Comparison of ENCODE assay signal across 1 fruit fly cellular context in the genomic region with DNA sequence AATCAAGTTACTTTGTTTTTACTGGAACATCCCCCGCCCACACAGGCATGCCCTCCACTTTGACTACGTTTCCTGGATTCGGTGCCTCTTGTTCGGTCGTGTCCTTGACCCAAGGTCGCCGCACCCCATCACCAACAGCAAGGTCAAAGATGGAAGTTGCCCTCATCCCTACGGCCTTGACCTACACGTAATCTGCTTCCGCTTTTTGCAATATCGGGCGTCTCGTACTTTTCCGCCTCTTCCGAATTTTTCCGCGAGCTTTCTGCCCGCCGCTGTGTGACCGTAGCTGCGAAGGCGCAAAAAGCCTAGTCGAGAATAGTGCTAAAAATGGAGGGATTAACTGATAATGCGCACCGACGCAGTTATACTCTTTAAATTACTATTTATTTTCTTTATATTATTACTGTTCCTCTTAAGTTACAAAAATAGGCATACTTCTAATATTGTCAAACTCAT.
A peak's percentile ranks its signal among the peaks of the same experiment; 100 is the strongest.
TF ChIP-seq lines count a peak whose summit lies in the region.

A gene (minus strand): TSS at position 269 of the 456 bp plus-strand sequence.

TF ChIP-seq in whole organism, embryonic, 481 proteins besides CTCF, POLR2A, EP300 and RAD21 (continued from another document and continues in another):
- no peak for TF ChIP-seq CG10565 (GFP tag; optimal IDR thresholded peaks at IDR 0.05; lab: Kevin White, UChicago)
- peak; percentile 47; the same call in 2 of the 3 replicates for TF ChIP-seq ci (GFP tag; IDR thresholded peaks at IDR 0.05; lab: Robert Waterston, UW)
- TF ChIP-seq slp2 (GFP tag; optimal IDR thresholded peaks at IDR 0.05; lab: Kevin White, UChicago) = no peak
- no peak for TF ChIP-seq CG1529 (GFP tag; optimal IDR thresholded peaks at IDR 0.05; lab: Kevin White, UChicago)
- no peak for TF ChIP-seq bsh (GFP tag; optimal IDR thresholded peaks at IDR 0.05; lab: Kevin White, UChicago)
- TF ChIP-seq Mrtf (GFP tag; IDR thresholded peaks at IDR 0.05; lab: Robert Waterston, UW) = no peak
- no peak for TF ChIP-seq fd102C (GFP tag; optimal IDR thresholded peaks at IDR 0.05; lab: Kevin White, UChicago)
- TF ChIP-seq CG4820 (GFP tag; optimal IDR thresholded peaks at IDR 0.05; lab: Kevin White, UChicago) = no peak
- no peak for TF ChIP-seq usp (GFP tag; optimal IDR thresholded peaks at IDR 0.05; lab: Kevin White, UChicago)
- no peak for TF ChIP-seq HLH4C (GFP tag; IDR thresholded peaks at IDR 0.05; lab: Robert Waterston, UW; ENCODE audit: partially characterized antibody)
- no peak for TF ChIP-seq Optix (GFP tag; IDR thresholded peaks at IDR 0.05; lab: Robert Waterston, UW)
- no peak for TF ChIP-seq CG31388 (GFP tag; optimal IDR thresholded peaks at IDR 0.05; lab: Kevin White, UChicago)
- no peak for TF ChIP-seq Gsc (GFP tag; IDR thresholded peaks at IDR 0.05; lab: Robert Waterston, UW)
- TF ChIP-seq dysf (GFP tag; IDR thresholded peaks at IDR 0.05; lab: Robert Waterston, UW) = no peak; the same call in 2 of the 3 replicates
- TF ChIP-seq CG4282 (GFP tag; optimal IDR thresholded peaks at IDR 0.05; lab: Kevin White, UChicago) = no peak
- TF ChIP-seq Xbp1 (GFP tag; optimal IDR thresholded peaks at IDR 0.05; lab: Kevin White, UChicago) = no peak
- no peak for TF ChIP-seq CG4424 (GFP tag; optimal IDR thresholded peaks at IDR 0.05; lab: Kevin White, UChicago)
- TF ChIP-seq CG2202 (tag; optimal IDR thresholded peaks at IDR 0.05; lab: Kevin White, UChicago) = no peak
- TF ChIP-seq CG11398 (GFP tag; optimal IDR thresholded peaks at IDR 0.05; lab: Kevin White, UChicago) = no peak
- no peak for TF ChIP-seq CG18476 (GFP tag; optimal IDR thresholded peaks at IDR 0.05; lab: Kevin White, UChicago)
- peak; percentile 9 for TF ChIP-seq CG10267 (tag; optimal IDR thresholded peaks at IDR 0.05; lab: Kevin White, UChicago)
- no peak for TF ChIP-seq CG4730 (GFP tag; IDR thresholded peaks at IDR 0.05; lab: Robert Waterston, UW)
- no peak for TF ChIP-seq Hr3 (GFP tag; optimal IDR thresholded peaks at IDR 0.05; lab: Kevin White, UChicago)
- TF ChIP-seq Hmx (GFP tag; optimal IDR thresholded peaks at IDR 0.05; lab: Kevin White, UChicago) = no peak
- TF ChIP-seq CG11093 (GFP tag; IDR thresholded peaks at IDR 0.05; lab: Robert Waterston, UW) = no peak
- no peak for TF ChIP-seq pfk (GFP tag; optimal IDR thresholded peaks at IDR 0.05; lab: Kevin White, UChicago)
- TF ChIP-seq ems (GFP tag; optimal IDR thresholded peaks at IDR 0.05; lab: Kevin White, UChicago) = no peak
- TF ChIP-seq CG6791 (GFP tag; IDR thresholded peaks at IDR 0.05; lab: Robert Waterston, UW; ENCODE audit: partially characterized antibody) = no peak
- TF ChIP-seq caup (GFP tag; optimal IDR thresholded peaks at IDR 0.05; lab: Kevin White, UChicago; ENCODE audit: severe bottlenecking) = no peak
- no peak for TF ChIP-seq yki (optimal IDR thresholded peaks at IDR 0.05; lab: Kevin White, UChicago)
- TF ChIP-seq Dref (GFP tag; IDR thresholded peaks at IDR 0.05; lab: Robert Waterston, UW) = 0 out of 2 replicates have a peak, but pooled peaks have one; percentile 28
- TF ChIP-seq prd (optimal IDR thresholded peaks at IDR 0.05; lab: Kevin White, UChicago) = no peak
- TF ChIP-seq prd (GFP tag; IDR thresholded peaks at IDR 0.05; lab: Robert Waterston, UW) = no peak
- TF ChIP-seq run (tag; optimal IDR thresholded peaks at IDR 0.05; lab: Kevin White, UChicago) = no peak
- no peak for TF ChIP-seq CG3163 (GFP tag; optimal IDR thresholded peaks at IDR 0.05; lab: Kevin White, UChicago)
- TF ChIP-seq CG32532 (GFP tag; IDR thresholded peaks at IDR 0.05; lab: Robert Waterston, UW) = peak; percentile 33; the same call in 1 of the 2 replicates
- TF ChIP-seq org-1 (GFP tag; optimal IDR thresholded peaks at IDR 0.05; lab: Kevin White, UChicago) = no peak
- TF ChIP-seq CG2116 (GFP tag; optimal IDR thresholded peaks at IDR 0.05; lab: Kevin White, UChicago) = no peak
- no peak for TF ChIP-seq Sox102F (GFP tag; optimal IDR thresholded peaks at IDR 0.05; lab: Kevin White, UChicago)
- TF ChIP-seq az2 (GFP tag; optimal IDR thresholded peaks at IDR 0.05; lab: Kevin White, UChicago) = no peak
- no peak for TF ChIP-seq Vsx1 (GFP tag; optimal IDR thresholded peaks at IDR 0.05; lab: Kevin White, UChicago)
- no peak for TF ChIP-seq CG18599 (GFP tag; optimal IDR thresholded peaks at IDR 0.05; lab: Kevin White, UChicago)
- no peak for TF ChIP-seq Doc2 (GFP tag; IDR thresholded peaks at IDR 0.05; lab: Robert Waterston, UW)
- no peak for TF ChIP-seq ham (GFP tag; IDR thresholded peaks at IDR 0.05; lab: Robert Waterston, UW)
- TF ChIP-seq CG12155 (GFP tag; optimal IDR thresholded peaks at IDR 0.05; lab: Kevin White, UChicago) = no peak
- no peak for TF ChIP-seq Camta (GFP tag; optimal IDR thresholded peaks at IDR 0.05; lab: Kevin White, UChicago)
- no peak for TF ChIP-seq Oli (tag; optimal IDR thresholded peaks at IDR 0.05; lab: Kevin White, UChicago)
- no peak for TF ChIP-seq CG17385 (GFP tag; optimal IDR thresholded peaks at IDR 0.05; lab: Kevin White, UChicago)
- TF ChIP-seq trem (tag; optimal IDR thresholded peaks at IDR 0.05; lab: Kevin White, UChicago) = no peak
- peak; percentile 22 for TF ChIP-seq Nf-YC (tag; optimal IDR thresholded peaks at IDR 0.05; lab: Kevin White, UChicago)
- TF ChIP-seq CG16813 (GFP tag; IDR thresholded peaks at IDR 0.05; lab: Robert Waterston, UW; ENCODE audit: partially characterized antibody) = no peak
- peak; percentile 11 for TF ChIP-seq CG10979 (tag; optimal IDR thresholded peaks at IDR 0.05; lab: Kevin White, UChicago)
- TF ChIP-seq esg (GFP tag; conservative IDR thresholded peaks at IDR 0.05; lab: Robert Waterston, UW) = no peak
- peak; percentile 33; the same call in 1 of the 2 replicates for TF ChIP-seq Xrp1 (GFP tag; IDR thresholded peaks at IDR 0.05; lab: Robert Waterston, UW)
- peak; percentile 22 for TF ChIP-seq Blimp-1 (GFP tag; optimal IDR thresholded peaks at IDR 0.05; lab: Kevin White, UChicago)
- no peak for TF ChIP-seq CG10209 (GFP tag; optimal IDR thresholded peaks at IDR 0.05; lab: Kevin White, UChicago)
- TF ChIP-seq CG9797 (GFP tag; optimal IDR thresholded peaks at IDR 0.05; lab: Kevin White, UChicago) = peak; percentile 46
- TF ChIP-seq zen2 (GFP tag; IDR thresholded peaks at IDR 0.05; lab: Robert Waterston, UW; ENCODE audit: partially characterized antibody) = no peak
- no peak for TF ChIP-seq tna (GFP tag; IDR thresholded peaks at IDR 0.05; lab: Robert Waterston, UW; ENCODE audit: partially characterized antibody)
- TF ChIP-seq sens-2 (GFP tag; IDR thresholded peaks at IDR 0.05; lab: Robert Waterston, UW) = no peak
- no peak for TF ChIP-seq CG15696 (tag; optimal IDR thresholded peaks at IDR 0.05; lab: Kevin White, UChicago)
- TF ChIP-seq CG9817 (tag; optimal IDR thresholded peaks at IDR 0.05; lab: Kevin White, UChicago) = no peak
- TF ChIP-seq E2f2 (GFP tag; IDR thresholded peaks at IDR 0.05; lab: Robert Waterston, UW) = peak; percentile 77
- no peak for TF ChIP-seq CG1024 (GFP tag; IDR thresholded peaks at IDR 0.05; lab: Robert Waterston, UW)
- no peak for TF ChIP-seq en (GFP tag; optimal IDR thresholded peaks at IDR 0.05; lab: Kevin White, UChicago)
- no peak for TF ChIP-seq sc (optimal IDR thresholded peaks at IDR 0.05; lab: Kevin White, UChicago)
- TF ChIP-seq sc (GFP tag; optimal IDR thresholded peaks at IDR 0.05; lab: Kevin White, UChicago) = no peak
- TF ChIP-seq CG17359 (tag; optimal IDR thresholded peaks at IDR 0.05; lab: Kevin White, UChicago) = no peak
- TF ChIP-seq zfh1 (GFP tag; IDR thresholded peaks at IDR 0.05; lab: Robert Waterston, UW) = no peak
- peak in 1 of 2 experiments; percentile 11 for TF ChIP-seq Pdp1 (GFP tag; optimal IDR thresholded peaks at IDR 0.05; lab: Kevin White, UChicago)
- TF ChIP-seq Hr39 (optimal IDR thresholded peaks at IDR 0.05; lab: Kevin White, UChicago) = no peak
- no peak for TF ChIP-seq croc (GFP tag; conservative IDR thresholded peaks at IDR 0.05; lab: Robert Waterston, UW)
- TF ChIP-seq Sry-δ (GFP tag; optimal IDR thresholded peaks at IDR 0.05; lab: Kevin White, UChicago) = no peak
- TF ChIP-seq wek (GFP tag; optimal IDR thresholded peaks at IDR 0.05; lab: Kevin White, UChicago) = no peak
- TF ChIP-seq CG17361 (GFP tag; IDR thresholded peaks at IDR 0.05; lab: Robert Waterston, UW) = 0 out of 3 replicates have a peak, but pooled peaks have one; percentile 15
- no peak for TF ChIP-seq MTF-1 (GFP tag; optimal IDR thresholded peaks at IDR 0.05; lab: Kevin White, UChicago; ENCODE audit: borderline replicate concordance)
- TF ChIP-seq Tbp (GFP tag; optimal IDR thresholded peaks at IDR 0.05; lab: Kevin White, UChicago) = no peak
- no peak for TF ChIP-seq ato (GFP tag; IDR thresholded peaks at IDR 0.05; lab: Robert Waterston, UW; ENCODE audit: partially characterized antibody)
- no peak for TF ChIP-seq Nf-YA (GFP tag; IDR thresholded peaks at IDR 0.05; lab: Robert Waterston, UW)
- no peak for TF ChIP-seq CG16815 (GFP tag; optimal IDR thresholded peaks at IDR 0.05; lab: Kevin White, UChicago)
- TF ChIP-seq CG6272 (GFP tag; IDR thresholded peaks at IDR 0.05; lab: Robert Waterston, UW) = no peak
- no peak for TF ChIP-seq eve (GFP tag; optimal IDR thresholded peaks at IDR 0.05; lab: Kevin White, UChicago)
- no peak for TF ChIP-seq CG10321 (GFP tag; IDR thresholded peaks at IDR 0.05; lab: Robert Waterston, UW)
- no peak for TF ChIP-seq ro (GFP tag; IDR thresholded peaks at IDR 0.05; lab: Robert Waterston, UW)
- TF ChIP-seq CG11695 (GFP tag; IDR thresholded peaks at IDR 0.05; lab: Robert Waterston, UW) = no peak
- TF ChIP-seq Jarid2 (GFP tag; optimal IDR thresholded peaks at IDR 0.05; lab: Kevin White, UChicago) = no peak
- TF ChIP-seq CG4404 (GFP tag; IDR thresholded peaks at IDR 0.05; lab: Robert Waterston, UW) = no peak
- TF ChIP-seq pita (GFP tag; optimal IDR thresholded peaks at IDR 0.05; lab: Kevin White, UChicago) = no peak
- TF ChIP-seq CG15479 (GFP tag; optimal IDR thresholded peaks at IDR 0.05; lab: Kevin White, UChicago) = no peak
- no peak for TF ChIP-seq CG8089 (GFP tag; optimal IDR thresholded peaks at IDR 0.05; lab: Kevin White, UChicago)
- TF ChIP-seq CG12769 (tag; optimal IDR thresholded peaks at IDR 0.05; lab: Kevin White, UChicago) = no peak
- TF ChIP-seq CG6765 (GFP tag; optimal IDR thresholded peaks at IDR 0.05; lab: Kevin White, UChicago) = no peak
- no peak for TF ChIP-seq ase (GFP tag; IDR thresholded peaks at IDR 0.05; lab: Robert Waterston, UW)
- TF ChIP-seq shn (GFP tag; optimal IDR thresholded peaks at IDR 0.05; lab: Kevin White, UChicago) = no peak
- TF ChIP-seq YL-1 (GFP tag; optimal IDR thresholded peaks at IDR 0.05; lab: Kevin White, UChicago) = peak; percentile 18
- TF ChIP-seq CG17328 (GFP tag; IDR thresholded peaks at IDR 0.05; lab: Robert Waterston, UW) = no peak
- no peak for TF ChIP-seq CG11723 (GFP tag; optimal IDR thresholded peaks at IDR 0.05; lab: Kevin White, UChicago)
- TF ChIP-seq abd-A (tag; optimal IDR thresholded peaks at IDR 0.05; lab: Kevin White, UChicago) = no peak
- peak in 1 of 2 experiments; percentile 55 for TF ChIP-seq Hr78 (GFP tag; optimal IDR thresholded peaks at IDR 0.05; lab: Kevin White, UChicago)
- TF ChIP-seq tx (GFP tag; optimal IDR thresholded peaks at IDR 0.05; lab: Kevin White, UChicago) = no peak
- no peak for TF ChIP-seq emc (GFP tag; optimal IDR thresholded peaks at IDR 0.05; lab: Kevin White, UChicago)
- no peak for TF ChIP-seq Lpt (GFP tag; optimal IDR thresholded peaks at IDR 0.05; lab: Kevin White, UChicago)
- TF ChIP-seq H15 (GFP tag; IDR thresholded peaks at IDR 0.05; lab: Robert Waterston, UW) = no peak
- no peak for TF ChIP-seq Six4 (GFP tag; optimal IDR thresholded peaks at IDR 0.05; lab: Kevin White, UChicago)
- TF ChIP-seq E2f1 (GFP tag; IDR thresholded peaks at IDR 0.05; lab: Robert Waterston, UW) = peak; percentile 28; the same call in 1 of the 2 replicates
- TF ChIP-seq CG12219 (GFP tag; optimal IDR thresholded peaks at IDR 0.05; lab: Kevin White, UChicago) = no peak
- TF ChIP-seq Lhr (GFP tag; optimal IDR thresholded peaks at IDR 0.05; lab: Kevin White, UChicago) = no peak
- no peak for TF ChIP-seq cad (GFP tag; optimal IDR thresholded peaks at IDR 0.05; lab: Kevin White, UChicago)
- TF ChIP-seq Kr (GFP tag; optimal IDR thresholded peaks at IDR 0.05; lab: Kevin White, UChicago) = no peak
- TF ChIP-seq CG30431 (GFP tag; optimal IDR thresholded peaks at IDR 0.05; lab: Kevin White, UChicago) = no peak
- TF ChIP-seq stwl (tag; optimal IDR thresholded peaks at IDR 0.05; lab: Kevin White, UChicago) = no peak
- TF ChIP-seq GATAe (GFP tag; conservative IDR thresholded peaks at IDR 0.05; lab: Robert Waterston, UW) = no peak
- no peak for TF ChIP-seq scrt (GFP tag; optimal IDR thresholded peaks at IDR 0.05; lab: Kevin White, UChicago)
- TF ChIP-seq CG13296 (GFP tag; optimal IDR thresholded peaks at IDR 0.05; lab: Kevin White, UChicago) = no peak
- no peak for TF ChIP-seq Ada2b (GFP tag; IDR thresholded peaks at IDR 0.05; lab: Robert Waterston, UW)
- no peak for TF ChIP-seq danr (GFP tag; IDR thresholded peaks at IDR 0.05; lab: Robert Waterston, UW)
- TF ChIP-seq br (optimal IDR thresholded peaks at IDR 0.05; lab: Kevin White, UChicago) = no peak
- TF ChIP-seq CG3065 (GFP tag; optimal IDR thresholded peaks at IDR 0.05; lab: Kevin White, UChicago) = no peak
- peak; percentile 42 for TF ChIP-seq Fer1 (GFP tag; optimal IDR thresholded peaks at IDR 0.05; lab: Kevin White, UChicago)
- no peak for TF ChIP-seq Doc3 (GFP tag; IDR thresholded peaks at IDR 0.05; lab: Robert Waterston, UW; ENCODE audit: partially characterized antibody)
- TF ChIP-seq Drgx (GFP tag; IDR thresholded peaks at IDR 0.05; lab: Robert Waterston, UW) = peak; percentile 54
- no peak for TF ChIP-seq CG3995 (GFP tag; optimal IDR thresholded peaks at IDR 0.05; lab: Kevin White, UChicago)
- TF ChIP-seq HHEX (GFP tag; optimal IDR thresholded peaks at IDR 0.05; lab: Kevin White, UChicago) = no peak
- no peak for TF ChIP-seq CG18764 (GFP tag; optimal IDR thresholded peaks at IDR 0.05; lab: Kevin White, UChicago)
- TF ChIP-seq CG5180 (GFP tag; optimal IDR thresholded peaks at IDR 0.05; lab: Kevin White, UChicago) = no peak
- no peak for TF ChIP-seq Fer2 (tag; optimal IDR thresholded peaks at IDR 0.05; lab: Kevin White, UChicago)
- TF ChIP-seq vfl (GFP tag; optimal IDR thresholded peaks at IDR 0.05; lab: Kevin White, UChicago) = no peak
- no peak for TF ChIP-seq Mes4 (GFP tag; optimal IDR thresholded peaks at IDR 0.05; lab: Kevin White, UChicago)
- TF ChIP-seq Abd-B (GFP tag; optimal IDR thresholded peaks at IDR 0.05; lab: Kevin White, UChicago) = no peak
- TF ChIP-seq CG17612 (GFP tag; IDR thresholded peaks at IDR 0.05; lab: Robert Waterston, UW) = no peak
- no peak for TF ChIP-seq gcm2 (GFP tag; optimal IDR thresholded peaks at IDR 0.05; lab: Kevin White, UChicago)
- TF ChIP-seq Ravus (GFP tag; IDR thresholded peaks at IDR 0.05; lab: Robert Waterston, UW) = no peak
